Worm (Caenorhabditis elegans): ENCODE data around the gene str-93.

The str-93 gene

ce11 chrV:17718647-17719046, 45.4 kb upstream of the str-93 start, which contains the start of gene str-77:
Gene str-77 (plus strand): TSS chrV:17718947.
- no peak for TF ChIP-seq cey-2 (tag; optimal IDR thresholded peaks at IDR 0.05; ENCODE audit: borderline replicate concordance, insufficient read depth)
- no peak for TF ChIP-seq gei-8 (GFP tag; optimal IDR thresholded peaks at IDR 0.05)
- no peak for TF ChIP-seq lin-38 (GFP tag; IDR thresholded peaks at IDR 0.05)
- TF ChIP-seq egl-27 (tag; optimal IDR thresholded peaks at IDR 0.05) = no peak
- TF ChIP-seq nhr-6 (tag; optimal IDR thresholded peaks at IDR 0.05) = no peak
- no peak for TF ChIP-seq nhr-111 (GFP tag; optimal IDR thresholded peaks at IDR 0.05)
- no peak for TF ChIP-seq dpl-1 (GFP tag; optimal IDR thresholded peaks at IDR 0.05)
- no peak for TF ChIP-seq ctbp-1 (GFP tag; IDR thresholded peaks at IDR 0.05)
- TF ChIP-seq ZK337.2 (GFP tag; IDR thresholded peaks at IDR 0.05) = no peak
- no peak for TF ChIP-seq dmd-9 (GFP tag; IDR thresholded peaks at IDR 0.05)
- TF ChIP-seq nhr-10 (tag; optimal IDR thresholded peaks at IDR 0.05) = no peak
- TF ChIP-seq Y105C5A.15 (GFP tag; IDR thresholded peaks at IDR 0.05) = no peak
- no peak for TF ChIP-seq madf-9 (GFP tag; conservative IDR thresholded peaks at IDR 0.05)
- no peak for TF ChIP-seq zfp-3 (GFP tag; conservative IDR thresholded peaks at IDR 0.05)
- no peak for TF ChIP-seq attf-4 (tag; optimal IDR thresholded peaks at IDR 0.05)
- no peak for TF ChIP-seq aly-2 (tag; optimal IDR thresholded peaks at IDR 0.05)
- TF ChIP-seq daf-8 (GFP tag; IDR thresholded peaks at IDR 0.05) = no peak
- no peak for TF ChIP-seq nhr-102 (tag; optimal IDR thresholded peaks at IDR 0.05)
- TF ChIP-seq zip-2 (tag; optimal IDR thresholded peaks at IDR 0.05) = no peak
- no peak for TF ChIP-seq snpc-4 (tag; optimal IDR thresholded peaks at IDR 0.05)

ce11 chrV:17714330-17714729, 41.1 kb upstream of the str-93 start, which contains the start of gene twk-33:
Gene twk-33 (minus strand): TSS chrV:17714377.
- TF ChIP-seq lin-1 (GFP tag; IDR thresholded peaks at IDR 0.05) = peak; percentile 33; the same call in 1 of the 2 replicates
- TF ChIP-seq skn-1 (tag; optimal IDR thresholded peaks at IDR 0.05) = no peak
- no peak for TF ChIP-seq zag-1 (tag; optimal IDR thresholded peaks at IDR 0.05)
- peak; percentile 91 for TF ChIP-seq nhr-28 (tag; optimal IDR thresholded peaks at IDR 0.05)
- peak; percentile 83 for TF ChIP-seq dmd-6 (GFP tag; IDR thresholded peaks at IDR 0.05)
- TF ChIP-seq cey-2 (tag; optimal IDR thresholded peaks at IDR 0.05; ENCODE audit: borderline replicate concordance, insufficient read depth) = peak; percentile 14
- TF ChIP-seq daf-16 (GFP tag; optimal IDR thresholded peaks at IDR 0.05) = no peak
- TF ChIP-seq daf-16 (tag; optimal IDR thresholded peaks at IDR 0.05) = peak; percentile 63
- TF ChIP-seq saeg-2 (GFP tag; IDR thresholded peaks at IDR 0.05) = no peak
- TF ChIP-seq ceh-32 (tag; optimal IDR thresholded peaks at IDR 0.05; ENCODE audit: poor library complexity) = no peak
- TF ChIP-seq mdt-29 (GFP tag; IDR thresholded peaks at IDR 0.05) = no peak
- TF ChIP-seq spr-1 (tag; optimal IDR thresholded peaks at IDR 0.05) = no peak
- peak; percentile 62 for TF ChIP-seq hlh-11 (tag; optimal IDR thresholded peaks at IDR 0.05)
- peak; percentile 61; the same call in 1 of the 2 replicates for TF ChIP-seq php-3 (GFP tag; IDR thresholded peaks at IDR 0.05)
- TF ChIP-seq tra-1 (GFP tag; IDR thresholded peaks at IDR 0.05) = peak; percentile 68; the same call in 1 of the 2 replicates
- no peak for TF ChIP-seq D1046.2 (GFP tag; IDR thresholded peaks at IDR 0.05)
- TF ChIP-seq pqm-1 (tag; optimal IDR thresholded peaks at IDR 0.05) = peak; percentile 99
- TF ChIP-seq nhr-77 (tag; optimal IDR thresholded peaks at IDR 0.05) = peak; percentile 44

ce11 chrV:17712349-17712748, 39.1 kb upstream of the str-93 start:
- TF ChIP-seq aha-1 (tag) (peak; percentile 58), fkh-10 (GFP tag; optimal IDR thresholded peaks at IDR 0.05) (no peak), set-16 (GFP tag; IDR thresholded peaks at IDR 0.05) (peak; percentile 60)
